Fruit fly (Drosophila melanogaster): ENCODE data around the gene CG14419.

The CG14419 gene

dm6 chrX:2869430-2869829 lies 16.3 kb downstream of the CG14419 start:
- TF ChIP-seq noc (tag; optimal IDR thresholded peaks at IDR 0.05), result no peak

DNA sequence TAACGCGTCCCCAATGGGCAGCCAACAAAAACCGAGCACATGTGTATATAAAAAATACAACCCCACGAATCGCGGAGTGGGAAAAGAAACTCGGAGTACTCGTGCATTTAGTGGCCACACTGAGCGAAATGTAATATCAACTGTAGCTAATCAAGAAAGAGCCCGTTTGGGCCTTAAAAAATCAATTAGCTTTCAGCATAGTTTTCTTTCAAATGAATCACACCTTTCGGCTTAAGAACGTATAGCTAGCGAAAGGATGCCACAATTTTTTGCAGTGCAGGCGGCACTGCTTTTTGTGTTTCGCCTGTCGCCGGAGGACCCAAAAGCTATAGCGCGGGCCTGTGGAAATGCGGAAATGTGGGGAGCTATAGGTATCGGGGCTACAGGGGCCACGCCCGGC lies 24.8 kb downstream of the CG14419 start:
- no peak for TF ChIP-seq noc (tag; optimal IDR thresholded peaks at IDR 0.05)
